Worm (Caenorhabditis elegans) whole organism, mixed stage, embryonic: Measurements from ENCODE around the gene R13A1.5.
A peak's percentile ranks its signal among the peaks of the same experiment; 100 is the strongest.

Source experiments
- M03D4.4 ChIP-seq: sonication (generic microtip); optimal IDR thresholded peaks from 2 replicates; lab custom pipeline; 2017; ENCODE audit warnings: mild to moderate bottlenecking, missing genetic modification characterization, missing compliant biosample characterization
- blmp-1 ChIP-seq: fragments of 150-350 bp; optimal IDR thresholded peaks from 2 replicates; lab custom pipeline; 2014; ENCODE audit warnings: missing biosample characterization, missing genetic modification characterization
- ces-1 ChIP-seq: fragments of 150-350 bp; optimal IDR thresholded peaks from 2 replicates; lab custom pipeline; 2014; ENCODE audit warnings: missing biosample characterization, missing genetic modification reagents, missing genetic modification characterization
- elt-1 ChIP-seq: sonication (generic microtip); optimal IDR thresholded peaks from 2 replicates; lab custom pipeline; 2017; ENCODE audit warnings: missing genetic modification characterization, mild to moderate bottlenecking, missing compliant biosample characterization, antibody characterized with exemption, moderate library complexity, borderline replicate concordance; ENCODE audit not compliant: insufficient read depth
- elt-3 ChIP-seq: fragments of 150-350 bp; optimal IDR thresholded peaks from 2 replicates; lab custom pipeline; 2014; ENCODE audit warnings: missing biosample characterization, missing genetic modification characterization
- ham-2 ChIP-seq: fragments of 200-800 bp; sonication (Bioruptor generic); optimal IDR thresholded peaks from 2 replicates; lab custom pipeline; 2018; ENCODE audit warnings: mild to moderate bottlenecking, missing genetic modification characterization, missing compliant biosample characterization
- lsy-2 ChIP-seq: fragments of 150-350 bp; optimal IDR thresholded peaks from 2 replicates; lab custom pipeline; 2014; ENCODE audit warnings: missing biosample characterization, missing genetic modification characterization
- nhr-12 ChIP-seq: fragments of 150-350 bp; optimal IDR thresholded peaks from 2 replicates; lab custom pipeline; 2014; ENCODE audit warnings: missing biosample characterization, missing genetic modification characterization
- nhr-237 ChIP-seq: fragments of 150-350 bp; optimal IDR thresholded peaks from 2 replicates; lab custom pipeline; 2014; ENCODE audit warnings: missing biosample characterization, missing genetic modification characterization
- snpc-4 ChIP-seq: fragments of 150-350 bp; optimal IDR thresholded peaks from 2 replicates; lab custom pipeline; 2014; ENCODE audit warnings: missing biosample characterization, missing genetic modification characterization
- unc-62 ChIP-seq: fragments of 150-350 bp; optimal IDR thresholded peaks from 2 replicates; lab custom pipeline; 2014; ENCODE audit warnings: missing biosample characterization, missing genetic modification reagents, missing genetic modification characterization
- ztf-11 ChIP-seq: fragments of 150-350 bp; optimal IDR thresholded peaks from 2 replicates; lab custom pipeline; 2014; ENCODE audit warnings: missing biosample characterization, missing genetic modification characterization

DNA sequence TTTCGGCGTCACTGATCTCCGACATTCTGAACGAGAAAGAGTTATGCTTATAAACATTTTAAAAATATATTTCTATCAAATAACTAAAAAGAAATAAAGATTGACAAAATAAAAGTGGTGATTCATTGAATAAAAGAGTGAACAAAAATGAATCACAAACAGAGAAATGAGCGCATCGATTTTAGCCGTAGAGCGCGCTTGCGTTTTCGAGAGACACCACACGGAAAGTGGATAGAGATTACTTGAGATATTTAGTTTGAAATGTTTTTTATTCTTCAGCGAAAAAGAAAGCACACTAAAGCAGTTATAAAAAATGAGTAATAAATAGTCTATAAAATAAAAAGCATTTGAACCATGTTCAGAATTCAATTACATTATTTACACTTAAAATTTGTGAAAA is 38.6 kb upstream of the R13A1.5 start, which contains the start of gene cap-1:
- TF ChIP-seq elt-1 (tag; lab: Kevin White, UChicago) (no peak), blmp-1 (tag; lab: Kevin White, UChicago) (no peak), ztf-11 (no peak), nhr-237 (tag; lab: Kevin White, UChicago) (peak; percentile 38), snpc-4 (tag; lab: Kevin White, UChicago) (no peak), ces-1 (GFP tag; lab: Kevin White, UChicago) (peak; percentile 70), lsy-2 (tag; lab: Kevin White, UChicago) (peak; percentile 60), ham-2 (GFP tag; lab: Kevin White, UChicago) (no peak), unc-62 (GFP tag; lab: Kevin White, UChicago) (no peak), nhr-12 (tag; lab: Kevin White, UChicago) (no peak), elt-3 (tag; lab: Kevin White, UChicago) (no peak), M03D4.4 (tag; lab: Kevin White, UChicago) (no peak)
